Worm (Caenorhabditis elegans) whole organism, young adult: ENCODE results near the gene srd-20.

Experiments
- D2030.7 ChIP-seq: fragments of 200-800 bp; sonication (Bioruptor generic); IDR thresholded peaks from 2 replicates; pipeline ENCODE4 v1.3.6; 2022; ENCODE audit warnings: missing genetic modification reagents, missing genetic modification characterization, missing compliant biosample characterization
- F22D6.2 ChIP-seq: sonication (generic microtip); optimal IDR thresholded peaks from 2 replicates; lab custom pipeline; 2016; ENCODE audit warnings: mild to moderate bottlenecking, missing genetic modification characterization, missing compliant biosample characterization
- F57A8.1 ChIP-seq: fragments of 200-800 bp; sonication (Bioruptor generic); optimal IDR thresholded peaks from 2 replicates; lab custom pipeline; 2018; ENCODE audit warnings: mild to moderate bottlenecking, missing genetic modification characterization, moderate library complexity, missing compliant biosample characterization
- F57C9.4 ChIP-seq: sonication (generic microtip); optimal IDR thresholded peaks from 2 replicates; lab custom pipeline; 2017; ENCODE audit warnings: mild to moderate bottlenecking, missing genetic modification characterization, missing compliant biosample characterization
- K12H6.12 ChIP-seq: fragments of 200-800 bp; sonication (Bioruptor generic); optimal IDR thresholded peaks from 2 replicates; lab custom pipeline; 2018; ENCODE audit warnings: mild to moderate bottlenecking, missing genetic modification characterization, missing compliant biosample characterization
- T26A5.8 ChIP-seq: sonication (generic microtip); optimal IDR thresholded peaks from 2 replicates; lab custom pipeline; 2016; ENCODE audit warnings: missing genetic modification characterization, missing compliant biosample characterization
- Y56A3A.18 ChIP-seq: fragments of 200-800 bp; sonication (Bioruptor generic); IDR thresholded peaks from 2 replicates; pipeline ENCODE4 v1.3.6; 2022; ENCODE audit warnings: missing genetic modification reagents, missing genetic modification characterization, missing compliant biosample characterization
- Y67H2A.10 ChIP-seq: fragments of 200-800 bp; sonication (Bioruptor generic); conservative IDR thresholded peaks from 2 replicates; pipeline ENCODE4 v1.3.6; 2022; ENCODE audit warnings: missing genetic modification reagents, missing genetic modification characterization, missing compliant biosample characterization
- Y79H2A.3 ChIP-seq: fragments of 200-800 bp; sonication (Bioruptor generic); conservative IDR thresholded peaks from 2 replicates; pipeline ENCODE4 v1.3.6; 2022; ENCODE audit warnings: missing genetic modification reagents, missing genetic modification characterization, missing compliant biosample characterization
- attf-3 ChIP-seq: fragments of 200-800 bp; sonication (Bioruptor generic); conservative IDR thresholded peaks from 2 replicates; pipeline ENCODE4 v1.3.6; 2022; ENCODE audit warnings: missing genetic modification reagents, missing genetic modification characterization, missing compliant biosample characterization
- attf-5 ChIP-seq: fragments of 200-800 bp; sonication (Bioruptor generic); optimal IDR thresholded peaks from 2 replicates; lab custom pipeline; 2018; ENCODE audit warnings: mild to moderate bottlenecking, missing genetic modification characterization, missing compliant biosample characterization
- bed-1 ChIP-seq: fragments of 200-800 bp; sonication (Bioruptor generic); IDR thresholded peaks from 2 replicates; pipeline ENCODE4 v1.3.6; 2022; ENCODE audit warnings: missing genetic modification reagents, missing genetic modification characterization, missing compliant biosample characterization
- bed-2 ChIP-seq: fragments of 200-800 bp; sonication (Bioruptor generic); IDR thresholded peaks from 2 replicates; pipeline ENCODE4 v1.3.6; 2022; ENCODE audit warnings: missing genetic modification reagents, missing genetic modification characterization, missing compliant biosample characterization
- cebp-1 ChIP-seq, 2 experiments: fragments of 200-800 bp in 1 of 2; sonication (Bioruptor generic) in 1 of 2; sonication (generic microtip) in 1 of 2; IDR thresholded peaks in 1 of 2; optimal IDR thresholded peaks in 1 of 2; 2 replicates each; pipeline versions ENCODE4 v1.3.6 to Lab custom; 2017 to 2022; ENCODE audit warnings: missing compliant biosample characterization in 2 of 2, missing genetic modification characterization in 2 of 2, mild to moderate bottlenecking in 1 of 2, missing genetic modification reagents in 1 of 2, moderate library complexity in 1 of 2
- ceh-100 ChIP-seq: fragments of 200-800 bp; sonication (Bioruptor generic); IDR thresholded peaks from 2 replicates; pipeline ENCODE4 v1.3.6; 2022; ENCODE audit warnings: missing genetic modification reagents, missing genetic modification characterization, missing compliant biosample characterization
- ceh-27 ChIP-seq: fragments of 200-800 bp; sonication (Bioruptor generic); optimal IDR thresholded peaks from 2 replicates; lab custom pipeline; 2018; ENCODE audit warnings: mild to moderate bottlenecking, missing genetic modification characterization, moderate library complexity, missing compliant biosample characterization
- ceh-40 ChIP-seq: fragments of 200-800 bp; sonication (Bioruptor generic); IDR thresholded peaks from 2 replicates; pipeline ENCODE4 v1.3.6; 2022; ENCODE audit warnings: missing genetic modification characterization, missing compliant biosample characterization
- dpl-1 ChIP-seq: fragments of 150-350 bp; optimal IDR thresholded peaks from 2 replicates; lab custom pipeline; 2014; ENCODE audit warnings: missing biosample characterization, missing genetic modification reagents, missing genetic modification characterization
- ets-4 ChIP-seq: fragments of 200-800 bp; sonication (Bioruptor generic); optimal IDR thresholded peaks from 2 replicates; lab custom pipeline; 2018; ENCODE audit warnings: mild to moderate bottlenecking, missing genetic modification characterization, missing compliant biosample characterization
- gei-17 ChIP-seq: fragments of 200-800 bp; sonication (Bioruptor generic); optimal IDR thresholded peaks from 2 replicates; lab custom pipeline; 2018; ENCODE audit warnings: mild to moderate bottlenecking, missing genetic modification characterization, missing compliant biosample characterization
- hlh-12 ChIP-seq: sonication (generic microtip); optimal IDR thresholded peaks from 2 replicates; lab custom pipeline; 2016; ENCODE audit warnings: missing genetic modification characterization, missing compliant biosample characterization
- hrde-1 ChIP-seq: sonication (generic microtip); optimal IDR thresholded peaks from 2 replicates; lab custom pipeline; 2016; ENCODE audit warnings: missing genetic modification characterization, mild to moderate bottlenecking, missing compliant biosample characterization, moderate library complexity, missing genotype, missing genetic modification reagents, borderline replicate concordance
- hsf-1 ChIP-seq: fragments of 200-800 bp; sonication (Bioruptor generic); IDR thresholded peaks from 2 replicates; pipeline ENCODE4 v1.3.6; 2022; ENCODE audit warnings: missing genetic modification reagents, missing genetic modification characterization, missing compliant biosample characterization
- let-607 ChIP-seq, 2 experiments: fragments of 200-800 bp in 1 of 2; sonication (Bioruptor generic) in 1 of 2; sonication (generic microtip) in 1 of 2; optimal IDR thresholded peaks; 2 replicates each; lab custom pipeline; 2016 to 2018; ENCODE audit warnings: mild to moderate bottlenecking in 2 of 2, missing compliant biosample characterization in 2 of 2, missing genetic modification characterization in 2 of 2, moderate library complexity in 2 of 2, missing genotype in 1 of 2
- lin-26 ChIP-seq: fragments of 200-800 bp; sonication (Bioruptor generic); IDR thresholded peaks from 2 replicates; pipeline ENCODE4 v1.3.6; 2022; ENCODE audit warnings: missing genetic modification reagents, missing genetic modification characterization, missing compliant biosample characterization
- lin-35 ChIP-seq, 3 experiments: fragments of 150-350 bp in 2 of 3; sonication (generic microtip) in 1 of 3; optimal IDR thresholded peaks; 2 replicates each; lab custom pipeline; 2014 to 2018; ENCODE audit warnings: missing biosample characterization in 3 of 3, missing genetic modification characterization in 3 of 3, missing genetic modification reagents in 3 of 3
- lin-40 ChIP-seq: sonication (generic microtip); optimal IDR thresholded peaks from 2 replicates; lab custom pipeline; 2016; ENCODE audit warnings: missing genetic modification characterization, mild to moderate bottlenecking, missing compliant biosample characterization, missing genotype, missing genetic modification reagents
- lir-1 ChIP-seq: fragments of 200-800 bp; sonication (Bioruptor generic); conservative IDR thresholded peaks from 2 replicates; pipeline ENCODE4 v1.3.6; 2022; ENCODE audit warnings: missing genetic modification reagents, missing genetic modification characterization, missing compliant biosample characterization
- lsy-27 ChIP-seq: sonication (generic microtip); optimal IDR thresholded peaks from 2 replicates; lab custom pipeline; 2017; ENCODE audit warnings: missing genetic modification characterization, mild to moderate bottlenecking, missing compliant biosample characterization, antibody characterized with exemption, missing genotype, borderline replicate concordance; ENCODE audit not compliant: insufficient read depth
- madf-8 ChIP-seq: fragments of 200-800 bp; sonication (Bioruptor generic); conservative IDR thresholded peaks from 2 replicates; pipeline ENCODE4 v1.3.6; 2022; ENCODE audit warnings: missing genetic modification reagents, missing genetic modification characterization, missing compliant biosample characterization
- mes-4 ChIP-seq: sonication (generic microtip); optimal IDR thresholded peaks from 2 replicates; lab custom pipeline; 2016; ENCODE audit warnings: missing genotype, missing genetic modification characterization, missing compliant biosample characterization
- mxl-1 ChIP-seq: sonication (generic microtip); optimal IDR thresholded peaks from 2 replicates; lab custom pipeline; 2016; ENCODE audit warnings: missing genetic modification characterization, missing compliant biosample characterization
- nhr-80 ChIP-seq: sonication (generic microtip); optimal IDR thresholded peaks from 2 replicates; lab custom pipeline; 2016; ENCODE audit warnings: missing genetic modification characterization, missing compliant biosample characterization
- rcor-1 ChIP-seq: fragments of 200-800 bp; sonication (Bioruptor generic); IDR thresholded peaks from 2 replicates; pipeline ENCODE4 v1.3.6; 2022; ENCODE audit warnings: missing genetic modification reagents, missing genetic modification characterization, missing compliant biosample characterization
- rec-8 ChIP-seq, 2 experiments: sonication (generic microtip); optimal IDR thresholded peaks; 2 replicates each; lab custom pipeline; 2016; ENCODE audit warnings: mild to moderate bottlenecking in 2 of 2, missing genetic modification characterization in 2 of 2, missing genetic modification reagents in 2 of 2, missing genotype in 2 of 2, missing biosample characterization in 1 of 2, missing compliant biosample characterization in 1 of 2, moderate library complexity in 1 of 2
- snpc-1.1 ChIP-seq: sonication (generic microtip); optimal IDR thresholded peaks from 2 replicates; lab custom pipeline; 2017; ENCODE audit warnings: missing genetic modification characterization, mild to moderate bottlenecking, missing compliant biosample characterization, antibody characterized with exemption, moderate library complexity, missing genotype, missing genetic modification reagents; ENCODE audit not compliant: insufficient read depth
- snpc-1.3 ChIP-seq: sonication (generic microtip); optimal IDR thresholded peaks from 2 replicates; lab custom pipeline; 2017; ENCODE audit warnings: missing genetic modification characterization, mild to moderate bottlenecking, missing compliant biosample characterization, antibody characterized with exemption, moderate library complexity, missing genotype, missing genetic modification reagents; ENCODE audit not compliant: insufficient read depth
- snpc-3.4 ChIP-seq: sonication (generic microtip); optimal IDR thresholded peaks from 2 replicates; lab custom pipeline; 2017; ENCODE audit warnings: missing genetic modification characterization, mild to moderate bottlenecking, missing compliant biosample characterization, antibody characterized with exemption, moderate library complexity, missing genotype, missing genetic modification reagents
- tlf-1 ChIP-seq: fragments of 200-800 bp; sonication (Bioruptor generic); optimal IDR thresholded peaks from 2 replicates; lab custom pipeline; 2018; ENCODE audit warnings: mild to moderate bottlenecking, missing genetic modification characterization, missing compliant biosample characterization
- unc-130 ChIP-seq: sonication (generic microtip); optimal IDR thresholded peaks from 2 replicates; lab custom pipeline; 2016; ENCODE audit warnings: missing genetic modification reagents, missing genetic modification characterization, missing compliant biosample characterization
- xnd-1 ChIP-seq: sonication (generic microtip); optimal IDR thresholded peaks from 2 replicates; lab custom pipeline; 2016; ENCODE audit warnings: missing genotype, missing genetic modification reagents, missing genetic modification characterization, missing compliant biosample characterization
- ztf-25 ChIP-seq: fragments of 200-800 bp; sonication (Bioruptor generic); IDR thresholded peaks from 2 replicates; pipeline ENCODE4 v1.3.6; 2022; ENCODE audit warnings: missing genetic modification reagents, missing genetic modification characterization, missing compliant biosample characterization
- ztf-26 ChIP-seq: sonication (generic microtip); optimal IDR thresholded peaks from 2 replicates; lab custom pipeline; 2017; ENCODE audit warnings: missing genetic modification characterization, missing compliant biosample characterization
- ztf-28 ChIP-seq: fragments of 200-800 bp; sonication (Bioruptor generic); IDR thresholded peaks from 2 replicates; pipeline ENCODE4 v1.3.6; 2022; ENCODE audit warnings: missing genetic modification reagents, missing genetic modification characterization, missing compliant biosample characterization
- ztf-3 ChIP-seq: fragments of 200-800 bp; sonication (Bioruptor generic); optimal IDR thresholded peaks from 2 replicates; lab custom pipeline; 2018; ENCODE audit warnings: mild to moderate bottlenecking, missing genetic modification characterization, missing compliant biosample characterization
- ztf-6 ChIP-seq: fragments of 200-800 bp; sonication (Bioruptor generic); IDR thresholded peaks from 2 replicates; pipeline ENCODE4 v1.3.6; 2022; ENCODE audit warnings: missing genetic modification reagents, missing genetic modification characterization, missing compliant biosample characterization

Gene srd-20

DNA sequence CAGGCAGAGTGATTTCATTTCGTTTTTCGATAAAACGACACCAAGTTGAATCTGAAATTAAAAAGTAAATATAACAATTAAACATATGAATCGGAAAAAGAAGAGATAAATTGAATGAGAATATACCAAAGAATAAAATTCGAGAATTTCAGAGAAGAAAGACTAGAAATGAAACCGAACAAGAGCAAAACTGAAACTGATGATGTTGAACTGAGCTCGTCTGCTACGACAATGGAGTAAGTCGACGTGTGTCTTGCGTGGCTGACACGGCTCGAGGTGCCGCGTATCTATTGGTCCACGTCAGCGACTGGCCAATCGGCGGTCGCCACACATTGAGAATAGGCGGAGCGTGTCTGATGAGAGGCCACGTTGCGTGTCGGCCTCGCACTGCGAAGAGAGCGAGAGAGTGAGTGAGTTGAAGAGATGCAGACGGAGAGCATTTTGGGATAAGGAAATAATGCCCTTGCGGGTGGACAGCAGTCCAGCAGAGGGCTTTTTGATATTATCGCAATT, 45.2 kb downstream of the srd-20 start, which contains the start of gene crt-1 (continued):
- TF ChIP-seq mes-4 (no peak), F57A8.1 (GFP tag; lab: Kevin White, UChicago) (no peak), ztf-6 (GFP tag; lab: Robert Waterston, UW) (no peak), Y79H2A.3 (GFP tag; lab: Robert Waterston, UW) (peak; percentile 59; the same call in 1 of the 2 replicates), bed-2 (GFP tag; lab: Robert Waterston, UW) (no peak), bed-1 (GFP tag; lab: Robert Waterston, UW) (no peak), unc-130 (GFP tag; lab: Kevin White, UChicago) (no peak), ztf-3 (GFP tag; lab: Kevin White, UChicago) (peak; percentile 50), ztf-26 (tag; lab: Kevin White, UChicago) (peak; percentile 81), mxl-1 (tag; lab: Kevin White, UChicago) (no peak), cebp-1 (GFP tag; IDR thresholded peaks at IDR 0.05; lab: Robert Waterston, UW) (no peak), cebp-1 (tag; optimal IDR thresholded peaks at IDR 0.05; lab: Kevin White, UChicago) (peak; percentile 85), xnd-1 (tag; lab: Kevin White, UChicago) (no peak), lir-1 (0 out of 2 replicates have a peak, but pooled peaks have one; percentile 26), dpl-1 (GFP tag; lab: Kevin White, UChicago) (no peak), Y67H2A.10 (no peak), Y56A3A.18 (GFP tag; lab: Robert Waterston, UW) (0 out of 2 replicates have a peak, but pooled peaks have one; percentile 64), rec-8 (tag; optimal IDR thresholded peaks at IDR 0.05; lab: Kevin White, UChicago) (no peak), let-607 (tag; optimal IDR thresholded peaks at IDR 0.05; lab: Kevin White, UChicago) (peak; percentile 98 to 99), tlf-1 (GFP tag; lab: Kevin White, UChicago) (peak; percentile 72), ztf-25 (GFP tag; lab: Robert Waterston, UW) (no peak), ceh-40 (GFP tag; lab: Robert Waterston, UW) (no peak; the same call in 1 of the 2 replicates), hlh-12 (tag; lab: Kevin White, UChicago) (no peak), F57C9.4 (no peak), F22D6.2 (tag; lab: Kevin White, UChicago) (peak; percentile 62), hrde-1 (tag; lab: Kevin White, UChicago) (no peak), lsy-27 (no peak), gei-17 (GFP tag; lab: Kevin White, UChicago) (peak; percentile 66), nhr-80 (tag; lab: Kevin White, UChicago) (peak; percentile 89), snpc-1.1 (tag; lab: Kevin White, UChicago) (no peak), T26A5.8 (tag; lab: Kevin White, UChicago) (no peak), D2030.7 (GFP tag; lab: Robert Waterston, UW) (peak; percentile 36; the same call in 1 of the 2 replicates), hsf-1 (GFP tag; lab: Robert Waterston, UW) (0 out of 2 replicates have a peak, but pooled peaks have one; percentile 51), ztf-28 (GFP tag; lab: Robert Waterston, UW) (no peak), snpc-1.3 (no peak), snpc-3.4 (tag; lab: Kevin White, UChicago) (no peak), madf-8 (GFP tag; lab: Robert Waterston, UW) (no peak), lin-40 (tag; lab: Kevin White, UChicago) (peak; percentile 92), K12H6.12 (peak; percentile 88), attf-5 (peak; percentile 78), ets-4 (GFP tag; lab: Kevin White, UChicago) (peak; percentile 87), rcor-1 (GFP tag; lab: Robert Waterston, UW) (peak; percentile 73), ceh-27 (GFP tag; lab: Kevin White, UChicago) (peak; percentile 89), lin-35 (GFP tag; optimal IDR thresholded peaks at IDR 0.05; lab: Kevin White, UChicago) (peak in 1 of 3 experiments; percentile 78), attf-3 (GFP tag; lab: Robert Waterston, UW) (0 out of 2 replicates have a peak, but pooled peaks have one; percentile 32), ceh-100 (GFP tag; lab: Robert Waterston, UW) (no peak; the same call in 1 of the 2 replicates), lin-26 (GFP tag; lab: Robert Waterston, UW) (peak; percentile 65; the same call in 1 of the 2 replicates)
